Worm (Caenorhabditis elegans) whole organism, L1 larva: ENCODE measurements around the gene AH10.4.

Source experiments
- lir-3 ChIP-seq: sonication (generic microtip); optimal IDR thresholded peaks from 2 replicates; lab custom pipeline; 2016; ENCODE audit warnings: mild to moderate bottlenecking, missing genetic modification characterization, moderate library complexity, missing compliant biosample characterization; ENCODE audit not compliant: poor library complexity
- nhr-11 ChIP-seq: fragments of 150-350 bp; optimal IDR thresholded peaks from 2 replicates; lab custom pipeline; 2014; ENCODE audit warnings: missing biosample characterization, missing genetic modification characterization
- pag-3 ChIP-seq: sonication (generic microtip); optimal IDR thresholded peaks from 2 replicates; lab custom pipeline; 2017; ENCODE audit warnings: missing genetic modification characterization, mild to moderate bottlenecking, missing compliant biosample characterization, antibody characterized with exemption, borderline replicate concordance; ENCODE audit not compliant: insufficient read depth
- skn-1 ChIP-seq: fragments of 150-350 bp; optimal IDR thresholded peaks from 2 replicates; lab custom pipeline; 2014; ENCODE audit warnings: missing biosample characterization, missing genetic modification characterization
- ztf-11 ChIP-seq, 2 experiments: sonication (generic microtip); optimal IDR thresholded peaks; 2 replicates each; lab custom pipeline; 2016 to 2017; ENCODE audit warnings: missing genetic modification characterization in 2 of 2, missing biosample characterization in 1 of 2, missing compliant biosample characterization in 1 of 2

ce11 chrV:14145267-14145666 is 7.6 kb upstream of the AH10.4 start, which contains the start of gene par-1:
- no peak for TF ChIP-seq pag-3
- TF ChIP-seq lir-3 (tag; lab: Kevin White, UChicago), result no peak
- no peak for TF ChIP-seq nhr-11
- no peak for TF ChIP-seq skn-1 (tag; lab: Kevin White, UChicago)
- TF ChIP-seq ztf-11 (tag; optimal IDR thresholded peaks at IDR 0.05; lab: Kevin White, UChicago), result no peak
